Worm (Caenorhabditis elegans) whole organism, late embryonic: ENCODE measurements around the gene lgc-18.

Experiments used
- ama-1 ChIP-seq: fragments of 150-350 bp; optimal IDR thresholded peaks from 2 replicates; lab custom pipeline; 2014
- elt-2 ChIP-seq: sonication (generic microtip); optimal IDR thresholded peaks from 2 replicates; lab custom pipeline; 2016; ENCODE audit warnings: missing genetic modification reagents, missing genetic modification characterization, missing compliant biosample characterization
- elt-4 ChIP-seq: sonication (generic microtip); optimal IDR thresholded peaks from 2 replicates; lab custom pipeline; 2016; ENCODE audit warnings: missing genetic modification characterization, missing compliant biosample characterization
- nhr-11 ChIP-seq: fragments of 150-350 bp; optimal IDR thresholded peaks from 2 replicates; lab custom pipeline; 2014; ENCODE audit warnings: missing biosample characterization, missing genetic modification characterization
- pha-2 ChIP-seq: sonication (generic microtip); optimal IDR thresholded peaks from 2 replicates; lab custom pipeline; 2017; ENCODE audit warnings: mild to moderate bottlenecking, missing genetic modification characterization, missing compliant biosample characterization
- pha-4 ChIP-seq: fragments of 150-350 bp; optimal IDR thresholded peaks from 2 replicates; lab custom pipeline; 2018; ENCODE audit warnings: missing biosample characterization, missing genetic modification reagents, missing genetic modification characterization
- ref-2 ChIP-seq: sonication (generic microtip); optimal IDR thresholded peaks from 2 replicates; lab custom pipeline; 2016; ENCODE audit warnings: missing genetic modification characterization, missing compliant biosample characterization
- sox-2 ChIP-seq: fragments of 200-800 bp; sonication (Bioruptor generic); IDR thresholded peaks from 2 replicates; pipeline ENCODE4 v1.3.6; 2022; ENCODE audit warnings: missing genetic modification reagents, missing genetic modification characterization, missing compliant biosample characterization
- sox-4 ChIP-seq: sonication (generic microtip); optimal IDR thresholded peaks from 2 replicates; lab custom pipeline; 2017; ENCODE audit warnings: mild to moderate bottlenecking, missing genetic modification characterization, inconsistent platforms, missing compliant biosample characterization
- tbx-7 ChIP-seq: sonication (generic microtip); optimal IDR thresholded peaks from 2 replicates; lab custom pipeline; 2016; ENCODE audit warnings: missing genotype, missing genetic modification characterization, missing compliant biosample characterization

- TF ChIP-seq ama-1 (lab: Kevin White, UChicago) = peak; percentile 61
- no peak for TF ChIP-seq sox-4 (tag; lab: Kevin White, UChicago)
- no peak for TF ChIP-seq elt-2
- no peak for TF ChIP-seq sox-2 (GFP tag; lab: Robert Waterston, UW)
- TF ChIP-seq tbx-7 (tag; lab: Kevin White, UChicago) = no peak
- no peak for TF ChIP-seq pha-4
- TF ChIP-seq elt-4 (tag; lab: Kevin White, UChicago) = no peak
- TF ChIP-seq nhr-11 (tag; lab: Kevin White, UChicago) = no peak
- TF ChIP-seq pha-2 = no peak
- TF ChIP-seq ref-2 = no peak
Measured at ce11 chrX:12169390-12169789, 44.0 kb downstream of the lgc-18 start.
